Fruit fly (Drosophila melanogaster) whole organism, pupa: ENCODE measurements around the gene SclA.
A peak's percentile ranks its signal among the peaks of the same experiment; 100 is the strongest.

Experiments
- CG10348 ChIP-seq: fragments of 200-800 bp; sonication (Bioruptor generic); IDR thresholded peaks from 2 replicates; pipeline ENCODE4 v1.3.6; 2022; ENCODE audit warnings: missing biosample characterization, missing genetic modification characterization
- CG12605 ChIP-seq: fragments of 200-800 bp; sonication (Bioruptor generic); IDR thresholded peaks from 2 replicates; pipeline ENCODE4 v1.3.6; 2022; ENCODE audit warnings: missing biosample characterization, missing genetic modification characterization
- CG13204 ChIP-seq: fragments of 200-800 bp; sonication (Bioruptor generic); optimal IDR thresholded peaks from 2 replicates; lab custom pipeline; 2018; ENCODE audit warnings: missing biosample characterization, mild to moderate bottlenecking, missing genetic modification characterization, moderate library complexity
- CG14655 ChIP-seq: fragments of 200-800 bp; sonication (Bioruptor generic); optimal IDR thresholded peaks from 3 replicates; lab custom pipeline; 2017; ENCODE audit warnings: mild to moderate bottlenecking, missing biosample characterization, missing genetic modification reagents, missing genetic modification characterization
- CG15710 ChIP-seq: fragments of 200-800 bp; sonication (Bioruptor generic); optimal IDR thresholded peaks from 2 replicates; lab custom pipeline; 2018; ENCODE audit warnings: missing biosample characterization, mild to moderate bottlenecking, missing genetic modification characterization, moderate library complexity
- CG17806 ChIP-seq: fragments of 200-800 bp; sonication (Bioruptor generic); optimal IDR thresholded peaks from 2 replicates; lab custom pipeline; 2018; ENCODE audit warnings: missing biosample characterization, mild to moderate bottlenecking, missing genetic modification characterization, moderate library complexity
- CG32121 ChIP-seq: fragments of 200-800 bp; sonication (Bioruptor generic); IDR thresholded peaks from 2 replicates; pipeline ENCODE4 v1.3.6; 2022; ENCODE audit warnings: missing biosample characterization, missing genetic modification characterization
- CG34367 ChIP-seq: fragments of 200-800 bp; sonication (Bioruptor generic); optimal IDR thresholded peaks from 2 replicates; lab custom pipeline; 2018; ENCODE audit warnings: missing biosample characterization, mild to moderate bottlenecking, missing genetic modification characterization
- CG4496 ChIP-seq: fragments of 200-800 bp; sonication (Bioruptor generic); IDR thresholded peaks from 3 replicates; pipeline ENCODE4 v1.3.6; 2022; ENCODE audit warnings: missing biosample characterization, missing genetic modification characterization
- CG8159 ChIP-seq: fragments of 200-800 bp; sonication (Bioruptor generic); optimal IDR thresholded peaks from 3 replicates; lab custom pipeline; 2018; ENCODE audit warnings: missing biosample characterization, mild to moderate bottlenecking, missing genetic modification characterization, moderate library complexity
- CG8301 ChIP-seq: fragments of 200-800 bp; sonication (Bioruptor generic); optimal IDR thresholded peaks from 2 replicates; lab custom pipeline; 2018; ENCODE audit warnings: missing biosample characterization, mild to moderate bottlenecking, missing genetic modification characterization
- CG9948 ChIP-seq: fragments of 200-800 bp; sonication (Bioruptor generic); optimal IDR thresholded peaks from 2 replicates; lab custom pipeline; 2018; ENCODE audit warnings: missing biosample characterization, mild to moderate bottlenecking, missing genetic modification characterization, moderate library complexity
- D1 ChIP-seq: fragments of 200-800 bp; sonication (Bioruptor generic); optimal IDR thresholded peaks from 2 replicates; lab custom pipeline; 2018; ENCODE audit warnings: missing biosample characterization, mild to moderate bottlenecking, missing genetic modification characterization, moderate library complexity
- EcR ChIP-seq: fragments of 200-800 bp; sonication (Bioruptor generic); optimal IDR thresholded peaks from 3 replicates; lab custom pipeline; 2019; ENCODE audit warnings: missing biosample characterization, missing genetic modification characterization, mild to moderate bottlenecking, moderate library complexity, missing genetic modification reagents
- Ets98B ChIP-seq: fragments of 200-800 bp; sonication (Bioruptor generic); IDR thresholded peaks from 2 replicates; pipeline ENCODE4 v1.3.6; 2022; ENCODE audit warnings: missing biosample characterization, missing genetic modification characterization
- Pif1A ChIP-seq: fragments of 200-800 bp; sonication (Bioruptor generic); optimal IDR thresholded peaks from 3 replicates; lab custom pipeline; 2016; ENCODE audit warnings: missing biosample characterization, missing genetic modification characterization
- Pif1B ChIP-seq: fragments of 200-800 bp; sonication (Bioruptor generic); optimal IDR thresholded peaks from 3 replicates; lab custom pipeline; 2016; ENCODE audit warnings: missing biosample characterization, missing genetic modification characterization
- Snoo ChIP-seq: fragments of 200-800 bp; sonication (Bioruptor generic); optimal IDR thresholded peaks from 3 replicates; lab custom pipeline; 2017; ENCODE audit warnings: missing biosample characterization, mild to moderate bottlenecking, missing genetic modification characterization, inconsistent platforms
- fd96Ca ChIP-seq: fragments of 200-800 bp; sonication (Bioruptor generic); IDR thresholded peaks from 3 replicates; pipeline ENCODE4 v1.3.6; 2022; ENCODE audit warnings: missing biosample characterization, missing genetic modification characterization
- gl ChIP-seq: fragments of 200-800 bp; sonication (Bioruptor generic); optimal IDR thresholded peaks from 2 replicates; lab custom pipeline; 2018; ENCODE audit warnings: missing biosample characterization, mild to moderate bottlenecking, missing genetic modification characterization
- rn ChIP-seq: fragments of 200-800 bp; sonication (Bioruptor generic); IDR thresholded peaks from 2 replicates; pipeline ENCODE4 v1.3.6; 2022; ENCODE audit warnings: missing biosample characterization, missing genetic modification characterization

The SclA gene

dm6 chr2L:16882372-16882771, 44.6 kb downstream of the SclA start:
- TF ChIP-seq gl (no peak), CG8301 (no peak), EcR (GFP tag; lab: Kevin White, UChicago) (no peak), rn (GFP tag; lab: Robert Waterston, UW) (no peak), CG12605 (GFP tag; lab: Robert Waterston, UW) (no peak), CG15710 (no peak), CG34367 (tag; lab: Kevin White, UChicago) (no peak), CG9948 (no peak), Snoo (no peak), Ets98B (GFP tag; lab: Robert Waterston, UW) (no peak), CG13204 (GFP tag; lab: Kevin White, UChicago) (no peak), Pif1B (GFP tag; lab: Kevin White, UChicago) (no peak), fd96Ca (no peak; the same call in 2 of the 3 replicates), CG17806 (tag; lab: Kevin White, UChicago) (no peak), CG14655 (GFP tag; lab: Kevin White, UChicago) (no peak)

DNA sequence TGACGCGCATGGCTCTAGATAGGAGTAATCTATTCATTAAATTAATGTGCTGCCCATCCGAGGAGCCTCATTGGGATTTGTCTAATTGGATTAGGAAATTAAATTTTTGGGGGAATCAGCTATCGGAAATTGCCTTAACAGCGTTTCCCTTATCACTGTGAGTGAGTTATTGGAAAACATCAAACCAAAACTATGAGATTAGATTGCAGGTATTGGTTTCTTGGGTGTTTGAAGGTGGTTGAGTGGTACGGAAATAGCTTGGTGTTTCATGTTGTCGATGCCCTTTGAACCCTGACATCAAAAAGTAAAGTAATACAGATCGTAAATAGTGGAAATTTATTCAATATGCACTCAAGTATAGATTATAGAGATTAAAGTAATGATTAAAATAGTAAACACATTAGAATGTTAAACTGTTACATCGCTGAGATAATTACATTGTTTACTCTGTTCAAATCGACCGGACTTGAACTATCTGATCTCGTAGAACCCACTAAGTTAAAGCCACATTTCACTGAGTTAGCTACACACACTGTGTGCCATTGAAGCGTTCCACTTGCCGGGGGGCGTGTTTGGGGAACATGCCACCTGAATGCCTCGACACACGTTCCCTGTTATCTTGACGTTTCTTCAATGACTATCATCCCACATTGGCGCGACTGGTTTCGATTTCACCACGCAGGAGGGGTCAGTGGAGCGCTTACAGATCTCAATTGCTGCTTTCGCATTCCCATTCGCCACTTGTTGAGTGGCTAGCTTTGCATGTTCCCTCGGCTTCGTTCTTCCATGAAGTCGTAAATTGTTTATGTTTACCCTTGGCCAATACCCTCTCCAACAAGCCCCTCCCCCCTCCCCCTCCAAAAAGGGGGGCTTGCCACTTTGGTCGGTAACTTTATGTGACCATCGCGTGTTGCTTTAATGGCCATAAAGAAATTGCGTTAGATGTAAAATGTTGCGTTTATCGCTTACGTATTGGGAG, 45.4 kb downstream of the SclA start:
- TF ChIP-seq EcR (GFP tag; lab: Kevin White, UChicago) (peak; percentile 61), CG12605 (GFP tag; lab: Robert Waterston, UW) (no peak)

- no peak for TF ChIP-seq CG8159 (tag; lab: Kevin White, UChicago)
- no peak for TF ChIP-seq rn (GFP tag; lab: Robert Waterston, UW)
- no peak for TF ChIP-seq CG15710
- TF ChIP-seq, all 21 proteins: peak for 0
These were observed 46.9 kb downstream of the SclA start for dm6 chr2L:16884702-16885101.

DNA sequence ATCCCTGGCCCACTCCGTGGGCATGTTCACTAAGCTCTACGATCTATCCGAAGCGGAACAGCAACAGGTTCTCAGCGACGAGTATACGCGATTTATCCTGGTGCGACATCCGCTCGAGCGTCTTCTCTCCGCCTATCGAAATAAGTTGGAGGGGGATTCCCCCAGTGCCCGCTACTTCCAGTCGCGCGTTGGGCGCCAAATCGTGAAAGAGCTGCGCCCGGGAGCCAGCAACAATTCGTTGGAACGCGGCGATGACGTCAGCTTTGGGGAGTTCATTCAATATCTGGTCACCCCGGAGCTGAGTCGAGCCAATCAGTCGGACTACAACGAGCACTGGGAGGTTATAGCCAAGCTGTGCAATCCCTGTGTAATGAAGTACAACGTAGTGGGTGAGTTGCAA, 47.6 kb downstream of the SclA start:
- TF ChIP-seq Pif1A (GFP tag; lab: Kevin White, UChicago) (no peak), CG17806 (tag; lab: Kevin White, UChicago) (no peak), D1 (tag; lab: Kevin White, UChicago) (no peak), CG8159 (tag; lab: Kevin White, UChicago) (no peak), CG10348 (no peak), CG32121 (GFP tag; lab: Robert Waterston, UW) (no peak), CG13204 (GFP tag; lab: Kevin White, UChicago) (no peak), EcR (GFP tag; lab: Kevin White, UChicago) (no peak), CG14655 (GFP tag; lab: Kevin White, UChicago) (no peak), Pif1B (GFP tag; lab: Kevin White, UChicago) (no peak), CG9948 (no peak), Snoo (no peak), Ets98B (GFP tag; lab: Robert Waterston, UW) (no peak), rn (GFP tag; lab: Robert Waterston, UW) (no peak), CG4496 (no peak), CG12605 (GFP tag; lab: Robert Waterston, UW) (no peak), CG8301 (no peak), CG34367 (tag; lab: Kevin White, UChicago) (no peak), fd96Ca (no peak), CG15710 (no peak)

- no peak for TF ChIP-seq CG34367 (tag; lab: Kevin White, UChicago)
- no peak for TF ChIP-seq EcR (GFP tag; lab: Kevin White, UChicago)
- no peak for TF ChIP-seq CG12605 (GFP tag; lab: Robert Waterston, UW)
- TF ChIP-seq gl: no peak
- no peak for TF ChIP-seq Ets98B (GFP tag; lab: Robert Waterston, UW)
- TF ChIP-seq CG8301: no peak
- TF ChIP-seq Snoo: no peak
- no peak for TF ChIP-seq D1 (tag; lab: Kevin White, UChicago)
- no peak for TF ChIP-seq fd96Ca
- no peak for TF ChIP-seq rn (GFP tag; lab: Robert Waterston, UW)
- no peak for TF ChIP-seq CG32121 (GFP tag; lab: Robert Waterston, UW)
- no peak for TF ChIP-seq CG8159 (tag; lab: Kevin White, UChicago)
- no peak for TF ChIP-seq CG9948
- TF ChIP-seq CG15710: no peak
- TF ChIP-seq CG10348: no peak
- TF ChIP-seq CG13204 (GFP tag; lab: Kevin White, UChicago): no peak
- TF ChIP-seq Pif1A (GFP tag; lab: Kevin White, UChicago): no peak
- no peak for TF ChIP-seq CG17806 (tag; lab: Kevin White, UChicago)
These were observed 48.7 kb downstream of the SclA start for dm6 chr2L:16886459-16886858.
